Worm (Caenorhabditis elegans) whole organism, L1 larva: ENCODE results near the gene Y42H9AR.1.

ENCODE experiments used
- C16A3.4 ChIP-seq: fragments of 150-350 bp; optimal IDR thresholded peaks from 2 replicates; lab custom pipeline; 2014; ENCODE audit warnings: missing biosample characterization, missing genetic modification characterization
- ama-1 ChIP-seq: fragments of 150-350 bp; optimal IDR thresholded peaks from 2 replicates; lab custom pipeline; 2014
- ces-1 ChIP-seq: fragments of 150-350 bp; optimal IDR thresholded peaks from 2 replicates; lab custom pipeline; 2014; ENCODE audit warnings: missing biosample characterization, missing genetic modification reagents, missing genetic modification characterization
- fos-1 ChIP-seq: fragments of 150-350 bp; optimal IDR thresholded peaks from 2 replicates; lab custom pipeline; 2014; ENCODE audit warnings: missing biosample characterization, missing genetic modification characterization
- lin-13 ChIP-seq: fragments of 150-350 bp; optimal IDR thresholded peaks from 2 replicates; lab custom pipeline; 2014; ENCODE audit warnings: missing biosample characterization, missing genetic modification reagents, missing genetic modification characterization
- lin-15B ChIP-seq: fragments of 150-350 bp; sonication (generic microtip); optimal IDR thresholded peaks from 3 replicates; lab custom pipeline; 2014; ENCODE audit warnings: missing biosample characterization, missing genetic modification characterization
- mep-1 ChIP-seq: fragments of 150-350 bp; optimal IDR thresholded peaks from 2 replicates; lab custom pipeline; 2014; ENCODE audit warnings: missing biosample characterization, missing genetic modification characterization
- nhr-19 ChIP-seq: fragments of 200-800 bp; sonication (Bioruptor generic); conservative IDR thresholded peaks from 2 replicates; pipeline ENCODE4 v1.3.6; 2022; ENCODE audit warnings: missing genetic modification characterization, missing compliant biosample characterization
- pqm-1 ChIP-seq: sonication (generic microtip); optimal IDR thresholded peaks from 3 replicates; lab custom pipeline; 2017; ENCODE audit warnings: missing biosample characterization, missing genetic modification characterization
- skn-1 ChIP-seq: fragments of 150-350 bp; optimal IDR thresholded peaks from 2 replicates; lab custom pipeline; 2014; ENCODE audit warnings: missing biosample characterization, missing genetic modification characterization
- snpc-4 ChIP-seq: fragments of 150-350 bp; optimal IDR thresholded peaks from 2 replicates; lab custom pipeline; 2014; ENCODE audit warnings: missing biosample characterization, missing genetic modification characterization
- snu-23 ChIP-seq: sonication (generic microtip); optimal IDR thresholded peaks from 2 replicates; lab custom pipeline; 2016; ENCODE audit warnings: missing genetic modification characterization, missing compliant biosample characterization

DNA sequence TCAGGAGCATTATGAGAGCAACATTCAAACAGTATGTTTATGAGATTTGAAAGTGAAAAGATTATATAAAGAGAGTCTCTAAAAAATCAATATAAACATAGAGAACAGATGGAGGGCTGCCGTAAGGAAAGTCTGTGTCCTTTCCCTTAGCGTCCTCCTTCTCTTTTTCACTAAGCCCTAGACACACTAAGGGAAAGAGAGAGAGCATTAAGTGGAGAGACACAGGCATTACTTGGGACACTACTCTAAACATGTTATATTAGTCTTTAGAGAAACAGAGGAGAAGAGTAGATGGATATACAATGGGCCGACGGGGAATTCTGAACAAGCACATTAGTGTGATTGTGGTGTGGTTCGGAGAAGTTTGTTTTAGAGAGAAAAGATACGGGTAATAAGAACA lies 16.8 kb upstream of the Y42H9AR.1 start:
- TF ChIP-seq snpc-4 (tag; lab: Kevin White, UChicago), result no peak
- no peak for TF ChIP-seq C16A3.4 (tag; lab: Kevin White, UChicago)
- no peak for TF ChIP-seq ama-1 (lab: Kevin White, UChicago)
- no peak for TF ChIP-seq skn-1 (tag; lab: Kevin White, UChicago)
- no peak for TF ChIP-seq snu-23
- TF ChIP-seq nhr-19, result no peak
- TF ChIP-seq pqm-1 (tag; lab: Kevin White, UChicago), result no peak
- no peak for TF ChIP-seq mep-1 (tag; lab: Kevin White, UChicago)
- no peak for TF ChIP-seq lin-15B (tag; lab: Kevin White, UChicago)
- TF ChIP-seq fos-1 (tag; lab: Kevin White, UChicago), result no peak
- TF ChIP-seq lin-13 (GFP tag; lab: Kevin White, UChicago), result no peak
- no peak for TF ChIP-seq ces-1
